Worm (Caenorhabditis elegans): ENCODE results near the gene W09C2.9.

DNA sequence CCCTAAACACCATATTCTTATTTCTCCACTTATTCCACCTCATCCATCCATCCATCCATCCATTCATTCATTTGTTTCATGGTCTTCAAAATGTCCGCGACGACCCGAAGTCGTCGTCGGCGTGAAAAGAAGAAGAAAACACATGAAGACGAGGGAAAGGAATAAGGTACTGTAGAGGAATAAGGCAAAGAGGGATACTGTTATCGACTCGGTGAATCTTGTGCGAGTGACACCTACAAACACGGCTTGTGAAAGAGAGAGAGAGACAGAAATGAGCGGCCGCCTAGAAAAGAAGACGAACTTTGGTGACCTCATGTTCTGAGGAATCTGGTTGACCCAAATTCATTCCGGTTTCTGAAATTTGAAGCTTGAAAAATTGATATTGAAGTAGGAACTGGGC is 14.1 kb downstream of the W09C2.9 start:
- no peak for TF ChIP-seq elt-3 (tag; optimal IDR thresholded peaks at IDR 0.05)
- TF ChIP-seq blmp-1 (tag; optimal IDR thresholded peaks at IDR 0.05) = no peak
- no peak for TF ChIP-seq unc-62 (GFP tag; optimal IDR thresholded peaks at IDR 0.05)
- TF ChIP-seq nhr-237 (tag; optimal IDR thresholded peaks at IDR 0.05) = no peak
- no peak for TF ChIP-seq nhr-28 (tag; optimal IDR thresholded peaks at IDR 0.05)
- no peak for TF ChIP-seq pha-4 (tag; optimal IDR thresholded peaks at IDR 0.05)
- no peak for TF ChIP-seq lin-13 (tag; optimal IDR thresholded peaks at IDR 0.05)

All from whole organism, mixed stage, embryonic.